Worm (Caenorhabditis elegans) whole organism, L4 larva: Measurements from ENCODE around the gene Y53F4B.17.
A peak's percentile ranks its signal among the peaks of the same experiment; 100 is the strongest.

Experiments used
- F37D6.2 ChIP-seq: sonication (generic microtip); optimal IDR thresholded peaks from 2 replicates; lab custom pipeline; 2016; ENCODE audit warnings: mild to moderate bottlenecking, missing genetic modification characterization, missing compliant biosample characterization
- R02D3.7 ChIP-seq: fragments of 150-350 bp; sonication (generic microtip); optimal IDR thresholded peaks from 3 replicates; lab custom pipeline; 2014; ENCODE audit warnings: missing biosample characterization, missing genetic modification characterization
- T20F7.1 ChIP-seq: fragments of 200-800 bp; sonication (Bioruptor generic); optimal IDR thresholded peaks from 2 replicates; lab custom pipeline; 2018; ENCODE audit warnings: mild to moderate bottlenecking, missing genetic modification characterization, missing compliant biosample characterization
- T26A8.4 ChIP-seq: fragments of 200-800 bp; sonication (Bioruptor generic); IDR thresholded peaks from 2 replicates; pipeline ENCODE4 v1.3.6; 2022; ENCODE audit warnings: missing genetic modification characterization, missing compliant biosample characterization
- Y48G9A.11 ChIP-seq: fragments of 200-800 bp; sonication (Bioruptor generic); IDR thresholded peaks from 2 replicates; pipeline ENCODE4 v1.3.6; 2022; ENCODE audit warnings: missing genetic modification reagents, missing genetic modification characterization, missing compliant biosample characterization
- ZK546.5 ChIP-seq, 2 experiments: sonication (generic microtip); optimal IDR thresholded peaks; 2 replicates each; lab custom pipeline; 2017; ENCODE audit warnings: missing biosample characterization in 2 of 2, missing genetic modification characterization in 2 of 2
- aha-1 ChIP-seq: fragments of 150-350 bp; peaks from one replicate; lab custom pipeline; 2014; ENCODE audit warnings: missing biosample characterization, missing genetic modification characterization
- attf-4 ChIP-seq: sonication (generic microtip); optimal IDR thresholded peaks from 3 replicates; lab custom pipeline; 2017; ENCODE audit warnings: missing biosample characterization, missing genetic modification characterization
- ceh-28 ChIP-seq: fragments of 150-350 bp; optimal IDR thresholded peaks from 2 replicates; lab custom pipeline; 2014; ENCODE audit warnings: missing biosample characterization, missing genetic modification reagents, missing genetic modification characterization
- ceh-32 ChIP-seq: sonication (generic microtip); optimal IDR thresholded peaks from 2 replicates; lab custom pipeline; 2016; ENCODE audit warnings: mild to moderate bottlenecking, missing genetic modification characterization, missing compliant biosample characterization; ENCODE audit not compliant: poor library complexity
- ces-1 ChIP-seq: fragments of 150-350 bp; sonication (generic microtip); optimal IDR thresholded peaks from 4 replicates; lab custom pipeline; 2014; ENCODE audit warnings: missing biosample characterization, missing genetic modification reagents, missing genetic modification characterization
- cey-2 ChIP-seq: sonication (generic microtip); optimal IDR thresholded peaks from 3 replicates; lab custom pipeline; 2017; ENCODE audit warnings: missing genetic modification characterization, mild to moderate bottlenecking, missing compliant biosample characterization, antibody characterized with exemption, borderline replicate concordance; ENCODE audit not compliant: insufficient read depth
- ctbp-1 ChIP-seq: fragments of 200-800 bp; sonication (Bioruptor generic); IDR thresholded peaks from 2 replicates; pipeline ENCODE4 v1.3.6; 2022; ENCODE audit warnings: missing genetic modification reagents, missing genetic modification characterization, missing compliant biosample characterization
- daf-16 ChIP-seq, 3 experiments: sonication (generic microtip); optimal IDR thresholded peaks; 2 replicates each; lab custom pipeline; 2016 to 2017; ENCODE audit warnings: missing genetic modification characterization in 3 of 3, missing genetic modification reagents in 3 of 3, mild to moderate bottlenecking in 2 of 3, missing compliant biosample characterization in 2 of 3, missing biosample characterization in 1 of 3, moderate library complexity in 1 of 3
- dmd-6 ChIP-seq: fragments of 200-800 bp; sonication (Bioruptor generic); IDR thresholded peaks from 2 replicates; pipeline ENCODE4 v1.3.6; 2022; ENCODE audit warnings: missing genetic modification reagents, missing genetic modification characterization, missing compliant biosample characterization
- dmd-8 ChIP-seq: fragments of 200-800 bp; sonication (Bioruptor generic); IDR thresholded peaks from 2 replicates; pipeline ENCODE4 v1.3.6; 2022; ENCODE audit warnings: missing genetic modification characterization, missing compliant biosample characterization
- dpl-1 ChIP-seq: fragments of 150-350 bp; optimal IDR thresholded peaks from 2 replicates; lab custom pipeline; 2014; ENCODE audit warnings: missing biosample characterization, missing genetic modification reagents, missing genetic modification characterization
- egl-27 ChIP-seq: sonication (generic microtip); optimal IDR thresholded peaks from 3 replicates; lab custom pipeline; 2017; ENCODE audit warnings: missing biosample characterization, missing genetic modification reagents, missing genetic modification characterization
- egl-43 ChIP-seq: fragments of 200-800 bp; sonication (Bioruptor generic); IDR thresholded peaks from 2 replicates; pipeline ENCODE4 v1.3.6; 2022; ENCODE audit warnings: missing genetic modification reagents, missing genetic modification characterization, missing compliant biosample characterization
- fkh-10 ChIP-seq: fragments of 150-350 bp; optimal IDR thresholded peaks from 2 replicates; lab custom pipeline; 2014; ENCODE audit warnings: missing biosample characterization, missing genetic modification reagents, missing genetic modification characterization
- gei-8 ChIP-seq: fragments of 200-800 bp; sonication (Bioruptor generic); optimal IDR thresholded peaks from 2 replicates; lab custom pipeline; 2018; ENCODE audit warnings: mild to moderate bottlenecking, missing genetic modification characterization, missing compliant biosample characterization
- hlh-30 ChIP-seq: sonication (generic microtip); optimal IDR thresholded peaks from 2 replicates; lab custom pipeline; 2017; ENCODE audit warnings: antibody characterized with exemption, mild to moderate bottlenecking, missing genetic modification characterization, missing compliant biosample characterization; ENCODE audit not compliant: insufficient read depth
- jun-1 ChIP-seq: fragments of 150-350 bp; optimal IDR thresholded peaks from 2 replicates; lab custom pipeline; 2014; ENCODE audit warnings: missing biosample characterization, missing genetic modification reagents, missing genetic modification characterization
- lin-1 ChIP-seq: fragments of 200-800 bp; sonication (Bioruptor generic); IDR thresholded peaks from 2 replicates; pipeline ENCODE4 v1.3.6; 2022; ENCODE audit warnings: missing genetic modification reagents, missing genetic modification characterization, missing compliant biosample characterization
- lin-15B ChIP-seq: fragments of 150-350 bp; sonication (generic microtip); optimal IDR thresholded peaks from 3 replicates; lab custom pipeline; 2014; ENCODE audit warnings: missing biosample characterization, missing genetic modification characterization
- lin-29 ChIP-seq: fragments of 200-800 bp; sonication (Bioruptor generic); IDR thresholded peaks from 2 replicates; pipeline ENCODE4 v1.3.6; 2022; ENCODE audit warnings: missing genetic modification reagents, missing genetic modification characterization, missing compliant biosample characterization
- lsy-2 ChIP-seq, 2 experiments: fragments of 150-350 bp in 1 of 2; sonication (generic microtip) in 1 of 2; optimal IDR thresholded peaks; 2 replicates each; lab custom pipeline; 2014 to 2017; ENCODE audit warnings: missing biosample characterization in 2 of 2, missing genetic modification characterization in 2 of 2
- madf-5 ChIP-seq, 2 experiments: fragments of 200-800 bp; sonication (Bioruptor generic); IDR thresholded peaks; 2 replicates each; pipeline ENCODE4 v1.3.6; 2022; ENCODE audit warnings: missing compliant biosample characterization in 2 of 2, missing genetic modification characterization in 2 of 2
- mdt-29 ChIP-seq: fragments of 200-800 bp; sonication (Bioruptor generic); IDR thresholded peaks from 2 replicates; pipeline ENCODE4 v1.3.6; 2022; ENCODE audit warnings: missing genetic modification reagents, missing genetic modification characterization, missing compliant biosample characterization
- mep-1 ChIP-seq: fragments of 150-350 bp; sonication (generic microtip); optimal IDR thresholded peaks from 3 replicates; lab custom pipeline; 2014; ENCODE audit warnings: missing biosample characterization, missing genetic modification characterization
- mxl-2 ChIP-seq: fragments of 200-800 bp; sonication (Bioruptor generic); conservative IDR thresholded peaks from 2 replicates; pipeline ENCODE4 v1.3.6; 2022; ENCODE audit warnings: missing genetic modification reagents, missing genetic modification characterization, missing compliant biosample characterization
- nhr-10 ChIP-seq: fragments of 150-350 bp; optimal IDR thresholded peaks from 2 replicates; lab custom pipeline; 2014; ENCODE audit warnings: missing biosample characterization, missing genetic modification characterization
- nhr-111 ChIP-seq: fragments of 200-800 bp; sonication (Bioruptor generic); optimal IDR thresholded peaks from 2 replicates; lab custom pipeline; 2018; ENCODE audit warnings: mild to moderate bottlenecking, missing genetic modification characterization, missing compliant biosample characterization
- nhr-28 ChIP-seq: fragments of 150-350 bp; optimal IDR thresholded peaks from 2 replicates; lab custom pipeline; 2014; ENCODE audit warnings: missing biosample characterization, missing genetic modification characterization
- nhr-42 ChIP-seq: fragments of 200-800 bp; sonication (Bioruptor generic); IDR thresholded peaks from 2 replicates; pipeline ENCODE4 v1.3.6; 2022; ENCODE audit warnings: missing genetic modification characterization, missing compliant biosample characterization
- nhr-48 ChIP-seq: sonication (generic microtip); optimal IDR thresholded peaks from 2 replicates; lab custom pipeline; 2016; ENCODE audit warnings: mild to moderate bottlenecking, missing genetic modification characterization, missing compliant biosample characterization
- nhr-6 ChIP-seq: fragments of 150-350 bp; optimal IDR thresholded peaks from 2 replicates; lab custom pipeline; 2014; ENCODE audit warnings: missing biosample characterization, missing genetic modification characterization
- nhr-76 ChIP-seq: fragments of 150-350 bp; optimal IDR thresholded peaks from 2 replicates; lab custom pipeline; 2014; ENCODE audit warnings: missing biosample characterization, missing genetic modification characterization
- pha-4 ChIP-seq, 2 experiments: fragments of 150-350 bp in 1 of 2; fragments of 200-800 bp in 1 of 2; sonication (Bioruptor generic) in 1 of 2; IDR thresholded peaks in 1 of 2; optimal IDR thresholded peaks in 1 of 2; 2 replicates each; pipeline versions ENCODE4 v1.3.6 to Lab custom; 2014 to 2022; ENCODE audit warnings: missing genetic modification characterization in 2 of 2, missing genetic modification reagents in 2 of 2, missing biosample characterization in 1 of 2, missing compliant biosample characterization in 1 of 2
- php-3 ChIP-seq: fragments of 200-800 bp; sonication (Bioruptor generic); IDR thresholded peaks from 2 replicates; pipeline ENCODE4 v1.3.6; 2022; ENCODE audit warnings: missing genetic modification reagents, missing genetic modification characterization, missing compliant biosample characterization
- pqm-1 ChIP-seq: sonication (generic microtip); optimal IDR thresholded peaks from 2 replicates; lab custom pipeline; 2017; ENCODE audit warnings: missing biosample characterization, missing genetic modification characterization
- rbr-2 ChIP-seq: sonication (generic microtip); optimal IDR thresholded peaks from 2 replicates; lab custom pipeline; 2016; ENCODE audit warnings: missing genotype, missing genetic modification characterization, missing compliant biosample characterization
- saeg-2 ChIP-seq: fragments of 200-800 bp; sonication (Bioruptor generic); IDR thresholded peaks from 2 replicates; pipeline ENCODE4 v1.3.6; 2022; ENCODE audit warnings: missing genetic modification reagents, missing genetic modification characterization, missing compliant biosample characterization
- sdz-12 ChIP-seq: fragments of 200-800 bp; sonication (Bioruptor generic); optimal IDR thresholded peaks from 2 replicates; lab custom pipeline; 2018; ENCODE audit warnings: mild to moderate bottlenecking, missing genetic modification characterization, missing compliant biosample characterization
- set-16 ChIP-seq: fragments of 200-800 bp; sonication (Bioruptor generic); IDR thresholded peaks from 2 replicates; pipeline ENCODE4 v1.3.6; 2022; ENCODE audit warnings: missing genetic modification reagents, missing genetic modification characterization, missing compliant biosample characterization
- skn-1 ChIP-seq: fragments of 150-350 bp; optimal IDR thresholded peaks from 2 replicates; lab custom pipeline; 2014; ENCODE audit warnings: missing biosample characterization, missing genetic modification characterization
- tag-97 ChIP-seq: fragments of 200-800 bp; sonication (Bioruptor generic); IDR thresholded peaks from 2 replicates; pipeline ENCODE4 v1.3.6; 2022; ENCODE audit warnings: missing genetic modification characterization, missing compliant biosample characterization
- tra-1 ChIP-seq: fragments of 200-800 bp; sonication (Bioruptor generic); IDR thresholded peaks from 2 replicates; pipeline ENCODE4 v1.3.6; 2022; ENCODE audit warnings: missing genetic modification reagents, missing genetic modification characterization, missing compliant biosample characterization
- zfp-3 ChIP-seq: fragments of 200-800 bp; sonication (Bioruptor generic); conservative IDR thresholded peaks from 2 replicates; pipeline ENCODE4 v1.3.6; 2022; ENCODE audit warnings: missing genetic modification reagents, missing genetic modification characterization, missing compliant biosample characterization

The Y53F4B.17 gene

DNA sequence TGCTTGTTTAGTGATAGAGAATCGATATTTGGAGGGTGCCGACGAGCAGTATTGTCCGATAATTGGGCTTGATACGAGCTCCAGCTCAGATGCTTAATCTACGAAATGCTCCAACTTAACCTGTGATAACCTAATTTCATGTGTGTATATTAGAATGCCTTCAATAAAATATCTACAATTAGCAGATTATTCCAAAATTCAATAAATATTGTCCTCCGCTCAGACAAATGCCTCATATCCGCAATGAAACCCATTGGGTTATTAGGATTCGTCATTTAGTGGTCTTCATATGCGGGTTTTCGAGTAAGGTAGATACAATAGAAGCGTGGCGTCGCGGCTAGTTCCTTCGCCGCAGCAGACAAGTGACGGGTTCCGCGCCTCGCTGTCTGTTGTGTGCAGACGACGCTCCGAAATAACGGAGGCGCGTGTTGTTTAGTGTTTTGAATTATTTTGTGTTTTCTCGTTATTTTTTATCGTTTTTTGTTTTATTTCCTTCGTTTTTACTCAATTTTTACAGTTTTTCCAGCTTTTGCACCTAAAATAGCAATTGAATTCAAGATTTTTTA is 32.8 kb upstream of the Y53F4B.17 start, which contains the start of gene cmtr-1:
cmtr-1 (plus strand) TSS at position 516 of the 566 bp plus-strand sequence.
- TF ChIP-seq lsy-2 (tag; optimal IDR thresholded peaks at IDR 0.05; lab: Kevin White, UChicago) (peak; percentile 81 to 95), lin-15B (tag; lab: Kevin White, UChicago) (peak; percentile 85), zfp-3 (GFP tag; lab: Robert Waterston, UW) (peak; percentile 92), sdz-12 (peak; percentile 81), hlh-30 (tag; lab: Kevin White, UChicago) (peak; percentile 87), F37D6.2 (tag; lab: Kevin White, UChicago) (peak; percentile 85), pqm-1 (tag; lab: Kevin White, UChicago) (peak; percentile 50), egl-43 (GFP tag; lab: Robert Waterston, UW) (peak; percentile 92), T20F7.1 (GFP tag; lab: Kevin White, UChicago) (peak; percentile 100), dmd-8 (GFP tag; lab: Robert Waterston, UW) (peak; percentile 66; the same call in 1 of the 2 replicates), tra-1 (GFP tag; lab: Robert Waterston, UW) (peak; percentile 76), ceh-28 (tag; lab: Kevin White, UChicago) (no peak), cey-2 (tag; lab: Kevin White, UChicago) (no peak), tag-97 (GFP tag; lab: Robert Waterston, UW) (no peak), nhr-10 (tag; lab: Kevin White, UChicago) (peak; percentile 20), nhr-42 (GFP tag; lab: Robert Waterston, UW) (peak; percentile 98), lin-1 (GFP tag; lab: Robert Waterston, UW) (peak; percentile 95), nhr-28 (tag; lab: Kevin White, UChicago) (peak; percentile 83), nhr-6 (tag; lab: Kevin White, UChicago) (peak; percentile 75), mdt-29 (GFP tag; lab: Robert Waterston, UW) (peak; percentile 92), nhr-76 (tag; lab: Kevin White, UChicago) (no peak), ctbp-1 (peak; percentile 80), skn-1 (tag; lab: Kevin White, UChicago) (no peak), gei-8 (GFP tag; lab: Kevin White, UChicago) (peak; percentile 79), lin-29 (GFP tag; lab: Robert Waterston, UW) (peak; percentile 85), attf-4 (tag; lab: Kevin White, UChicago) (no peak), ceh-32 (tag; lab: Kevin White, UChicago) (peak; percentile 61), aha-1 (peak; percentile 99), dpl-1 (peak; percentile 91), jun-1 (tag; lab: Kevin White, UChicago) (peak; percentile 75), T26A8.4 (peak; percentile 97), mxl-2 (GFP tag; lab: Robert Waterston, UW) (peak; percentile 29; the same call in 1 of the 2 replicates), Y48G9A.11 (peak; percentile 100), daf-16 (GFP tag; optimal IDR thresholded peaks at IDR 0.05; lab: Kevin White, UChicago) (peak; percentile 82 to 93), daf-16 (tag; optimal IDR thresholded peaks at IDR 0.05; lab: Kevin White, UChicago) (peak; percentile 92), fkh-10 (GFP tag; lab: Kevin White, UChicago) (peak; percentile 83), saeg-2 (GFP tag; lab: Robert Waterston, UW) (peak; percentile 78), dmd-6 (peak; percentile 95), rbr-2 (tag; lab: Kevin White, UChicago) (peak; percentile 96), php-3 (GFP tag; lab: Robert Waterston, UW) (peak; percentile 86), pha-4 (GFP tag; IDR thresholded peaks at IDR 0.05; lab: Robert Waterston, UW) (peak; percentile 91), pha-4 (tag; optimal IDR thresholded peaks at IDR 0.05; lab: Kevin White, UChicago) (no peak), set-16 (GFP tag; lab: Robert Waterston, UW) (peak; percentile 60; the same call in 1 of the 2 replicates), nhr-48 (tag; lab: Kevin White, UChicago) (peak; percentile 87), R02D3.7 (tag; lab: Kevin White, UChicago) (no peak), ZK546.5 (tag; optimal IDR thresholded peaks at IDR 0.05; lab: Kevin White, UChicago) (peak; percentile 38 to 39), ces-1 (GFP tag; lab: Kevin White, UChicago) (peak; percentile 15), madf-5 (GFP tag; IDR thresholded peaks at IDR 0.05; lab: Robert Waterston, UW) (peak in 1 of 2 experiments; percentile 67; a peak in 1 of 4 replicates), nhr-111 (GFP tag; lab: Kevin White, UChicago) (peak; percentile 25), egl-27 (tag; lab: Kevin White, UChicago) (no peak), mep-1 (peak; percentile 98)
